Worm (Caenorhabditis elegans) whole organism, L4/young adult: ENCODE measurements around the gene erfa-3.
"Not testable (repeated sequence)": the region's sequence is repeated elsewhere in the genome, so short reads cannot be mapped to it uniquely, and the experiment has no call there.

Experiments used
- W03F9.2 ChIP-seq: fragments of 150-350 bp; optimal IDR thresholded peaks from 2 replicates; lab custom pipeline; 2014; ENCODE audit warnings: missing biosample characterization, missing genetic modification characterization
- dao-5 ChIP-seq: sonication (generic microtip); optimal IDR thresholded peaks from 2 replicates; lab custom pipeline; 2016; ENCODE audit warnings: missing genotype, missing genetic modification characterization, moderate library complexity, missing compliant biosample characterization
- him-1 ChIP-seq: sonication (generic microtip); optimal IDR thresholded peaks from 2 replicates; lab custom pipeline; 2016; ENCODE audit warnings: missing genotype, missing genetic modification reagents, missing genetic modification characterization, missing compliant biosample characterization

erfa-3 gene

ce11 chrV:11133516-11133915, 20.6 kb upstream of the erfa-3 start:
- TF ChIP-seq W03F9.2 (tag; lab: Kevin White, UChicago): no peak
- TF ChIP-seq him-1 (tag; lab: Kevin White, UChicago): no peak
- no peak for TF ChIP-seq dao-5 (tag; lab: Kevin White, UChicago)

- TF ChIP-seq him-1 (tag; lab: Kevin White, UChicago): no peak
- TF ChIP-seq dao-5 (tag; lab: Kevin White, UChicago): no peak
- TF ChIP-seq W03F9.2 (tag; lab: Kevin White, UChicago): no peak
Measured at ce11 chrV:11131801-11132200, 18.9 kb upstream of the erfa-3 start.

DNA sequence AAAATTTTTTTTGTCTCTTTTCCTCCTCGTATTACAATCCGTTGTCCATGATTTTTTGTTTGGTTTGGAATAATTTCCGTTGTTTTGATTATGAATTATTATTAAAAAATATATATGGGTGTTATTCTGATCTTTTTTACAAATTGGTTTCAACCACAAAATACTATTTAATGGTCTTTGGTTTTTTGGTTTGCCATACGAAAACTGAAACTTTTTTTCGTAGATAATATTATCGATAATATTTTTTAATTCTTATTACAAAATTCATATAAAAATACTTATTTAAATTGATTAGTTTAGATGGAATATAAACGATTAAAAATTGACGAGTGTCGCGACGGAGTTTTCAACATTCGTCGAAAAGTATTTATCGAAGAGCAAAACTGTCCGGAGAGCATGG, 14.3 kb upstream of the erfa-3 start, which contains the start of gene jmjd-5:
Gene jmjd-5 (plus strand): TSS at position 301 of the 400 bp plus-strand sequence.
- TF ChIP-seq him-1 (tag; lab: Kevin White, UChicago) (no peak), dao-5 (tag; lab: Kevin White, UChicago) (no peak), W03F9.2 (tag; lab: Kevin White, UChicago) (no peak)

ce11 chrV:11124922-11125321, 12.0 kb upstream of the erfa-3 start, which contains the start of gene C06H2.2:
TSS of gene C06H2.2 (plus strand) at chrV:11125222.
- no peak for TF ChIP-seq dao-5 (tag; lab: Kevin White, UChicago)
- TF ChIP-seq him-1 (tag; lab: Kevin White, UChicago): no peak
- TF ChIP-seq W03F9.2 (tag; lab: Kevin White, UChicago): no peak

DNA sequence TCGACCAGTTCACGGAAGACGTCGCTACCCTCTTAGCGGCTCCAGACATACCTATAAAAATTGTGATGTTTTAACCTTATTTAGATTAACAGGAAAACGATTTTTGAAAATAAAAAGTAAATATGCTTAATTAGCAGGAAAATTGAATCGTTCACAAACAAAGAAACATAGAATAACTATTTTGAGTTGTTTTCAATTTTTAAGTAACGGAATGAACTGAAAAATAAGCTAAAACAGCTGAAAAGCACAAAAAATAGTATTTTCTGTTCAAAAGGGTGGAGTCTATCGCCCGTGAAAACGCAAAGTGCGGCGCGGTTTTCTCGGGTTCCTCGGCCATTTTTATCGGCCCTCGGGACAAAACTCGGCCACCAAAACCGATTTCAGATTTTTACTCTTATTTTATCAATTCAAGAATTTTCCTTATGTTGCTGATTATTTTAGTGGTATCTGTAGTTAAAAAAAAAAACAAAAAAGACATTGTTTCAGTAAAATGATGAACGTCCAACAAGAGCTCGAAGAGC, 11.0 kb upstream of the erfa-3 start, which contains the start of the genes atp-5 and lmtr-3:
Gene atp-5 (minus strand): TSS at position 51 of the 521 bp plus-strand sequence.
Gene lmtr-3 (plus strand): TSS at position 370 of the 521 bp plus-strand sequence.
- peak; percentile 84 for TF ChIP-seq W03F9.2 (tag; lab: Kevin White, UChicago)
- TF ChIP-seq him-1 (tag; lab: Kevin White, UChicago): peak; percentile 34
- TF ChIP-seq dao-5 (tag; lab: Kevin White, UChicago): no peak

DNA sequence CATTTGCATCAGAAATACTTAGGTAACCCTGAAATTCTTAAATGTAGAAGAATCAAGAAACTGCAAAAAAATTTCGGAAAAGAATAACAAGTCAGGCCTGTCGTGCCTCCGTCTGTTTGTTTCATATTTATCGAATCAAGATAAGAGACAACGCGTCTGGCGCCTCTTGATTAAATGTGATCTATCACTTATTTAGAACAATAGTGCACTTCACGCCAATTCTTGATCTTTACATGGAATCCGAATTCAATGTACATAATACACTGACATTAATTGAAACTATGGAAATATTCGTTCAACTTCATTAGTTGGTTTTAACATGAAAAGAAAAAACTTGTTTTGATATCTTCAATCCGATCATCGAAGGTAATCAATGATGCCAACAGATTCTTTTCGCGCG, 9.6 kb upstream of the erfa-3 start, which contains the start of gene mboa-2:
Gene mboa-2 (minus strand): TSS at position 28 of the 400 bp plus-strand sequence.
- no peak for TF ChIP-seq dao-5 (tag; lab: Kevin White, UChicago)
- TF ChIP-seq W03F9.2 (tag; lab: Kevin White, UChicago): peak; percentile 12

DNA sequence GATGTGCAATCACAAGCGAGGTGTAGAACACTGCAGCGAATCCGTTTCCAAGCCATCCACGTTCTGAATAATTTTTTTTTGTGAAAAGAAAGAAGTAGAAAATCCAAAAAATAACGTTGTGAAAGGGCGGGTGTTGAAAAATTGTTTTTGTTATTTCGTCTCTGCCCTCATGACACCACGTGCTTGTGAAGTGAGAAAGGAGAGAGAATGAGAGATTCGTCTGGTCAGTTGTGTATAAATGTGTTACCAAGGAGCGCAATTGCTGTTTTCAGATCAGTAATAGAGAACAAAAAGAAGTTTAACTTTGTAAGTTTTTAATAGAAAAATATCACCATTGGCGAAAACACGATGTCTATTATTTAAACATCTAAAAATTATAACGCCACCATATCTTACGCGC, 8.4 kb upstream of the erfa-3 start:
- TF ChIP-seq him-1 (tag; lab: Kevin White, UChicago) (no peak), dao-5 (tag; lab: Kevin White, UChicago) (no peak), W03F9.2 (tag; lab: Kevin White, UChicago) (no peak)

DNA sequence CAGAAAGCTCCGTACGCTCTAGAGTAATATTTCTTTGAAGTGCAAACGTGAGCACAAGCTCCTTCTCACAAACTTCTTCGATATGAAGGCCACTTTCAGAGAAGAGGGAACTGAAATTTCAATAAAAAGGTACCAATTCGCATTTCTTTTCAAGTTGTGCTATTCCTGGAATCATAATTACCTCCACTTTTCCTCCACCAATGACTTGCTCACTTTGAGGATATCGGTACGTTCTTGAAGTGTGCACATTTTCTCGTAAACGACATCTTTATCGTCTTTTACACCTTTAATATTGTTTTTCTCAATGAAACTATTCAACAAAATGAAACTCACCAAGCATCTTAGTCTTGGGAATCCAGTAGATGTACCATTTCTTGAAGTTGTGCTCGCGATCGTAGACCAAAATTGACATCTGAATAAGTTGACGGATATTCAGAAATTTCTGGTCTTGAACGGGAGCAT, 6.4 kb upstream of the erfa-3 start, which contains the start of gene scb-1:
Gene scb-1 (minus strand): TSS at position 412 of the 462 bp plus-strand sequence.
- TF ChIP-seq W03F9.2 (tag; lab: Kevin White, UChicago): no peak

- TF ChIP-seq dao-5 (tag; lab: Kevin White, UChicago) (no peak), W03F9.2 (tag; lab: Kevin White, UChicago) (no peak), him-1 (tag; lab: Kevin White, UChicago) (no peak)
Measured at ce11 chrV:11118179-11118725, 5.4 kb upstream of the erfa-3 start.

- no peak for TF ChIP-seq him-1 (tag; lab: Kevin White, UChicago)
- no peak for TF ChIP-seq W03F9.2 (tag; lab: Kevin White, UChicago)
- no peak for TF ChIP-seq dao-5 (tag; lab: Kevin White, UChicago)
Measured at ce11 chrV:11113607-11114006, 716 bp upstream of the erfa-3 start, which contains the start of gene math-33. TSS of gene math-33 (plus strand) at chrV:11113907.

ce11 chrV:11109647-11110046, 3.2 kb downstream of the erfa-3 start, which contains the start of gene Y42A5A.5:
TSS of gene Y42A5A.5 (minus strand) at chrV:11109747.
- not testable (repeated sequence) for TF ChIP-seq dao-5, him-1, W03F9.2 (tag; lab: Kevin White, UChicago)

DNA sequence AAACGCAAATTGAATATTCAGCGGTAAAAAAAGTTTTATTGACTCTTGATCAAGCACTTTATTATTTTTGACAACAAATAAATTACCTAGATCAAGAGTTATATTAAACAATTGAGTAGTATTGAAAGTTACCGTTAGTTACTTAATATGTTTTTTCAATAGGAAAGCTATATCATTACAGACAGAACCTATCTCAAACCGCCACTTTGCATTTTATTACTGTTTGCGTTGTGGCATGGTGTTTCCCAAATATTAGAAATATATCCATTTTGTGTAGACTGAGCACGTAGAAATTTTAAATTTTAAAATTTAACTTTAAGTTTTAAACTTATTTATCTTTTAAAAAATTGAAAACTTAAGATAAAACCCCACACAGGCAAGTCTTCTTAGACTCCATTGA, 8.5 kb downstream of the erfa-3 start:
- TF ChIP-seq dao-5 (tag; lab: Kevin White, UChicago): no peak
- TF ChIP-seq W03F9.2 (tag; lab: Kevin White, UChicago): no peak
- no peak for TF ChIP-seq him-1 (tag; lab: Kevin White, UChicago)

ce11 chrV:11098599-11098998, 14.3 kb downstream of the erfa-3 start, which contains the start of gene cdkl-1:
TSS of gene cdkl-1 (plus strand) at chrV:11098899.
- TF ChIP-seq dao-5 (tag; lab: Kevin White, UChicago) (no peak), W03F9.2 (tag; lab: Kevin White, UChicago) (no peak), him-1 (tag; lab: Kevin White, UChicago) (no peak)
